Worm (Caenorhabditis elegans): ENCODE results near the gene ubh-4.

- TF ChIP-seq nhr-11 (tag; optimal IDR thresholded peaks at IDR 0.05): no peak
- no peak for TF ChIP-seq fkh-10 (GFP tag; optimal IDR thresholded peaks at IDR 0.05)
- TF ChIP-seq elt-2 (tag; optimal IDR thresholded peaks at IDR 0.05): no peak
- no peak for TF ChIP-seq Y22D7AL.16 (tag; optimal IDR thresholded peaks at IDR 0.05)
- TF ChIP-seq unc-3 (GFP tag; conservative IDR thresholded peaks at IDR 0.05): no peak
- TF ChIP-seq unc-3 (tag; optimal IDR thresholded peaks at IDR 0.05): no peak
- TF ChIP-seq nfya-1 (tag; optimal IDR thresholded peaks at IDR 0.05): no peak
Measured at ce11 chrII:8078041-8078440, 38.6 kb upstream of the ubh-4 start, which contains the start of gene K02C4.5.

Measured in whole organism, late embryonic.